Worm (Caenorhabditis elegans) whole organism, L2 larva: ENCODE results near the gene C03C10.2.
A peak's percentile ranks its signal among the peaks of the same experiment; 100 is the strongest.

ENCODE experiments used
- R02D3.7 ChIP-seq: fragments of 150-350 bp; optimal IDR thresholded peaks from 2 replicates; lab custom pipeline; 2014; ENCODE audit warnings: missing biosample characterization, missing genetic modification characterization
- Y55F3AM.14 ChIP-seq: fragments of 200-800 bp; sonication (Bioruptor generic); optimal IDR thresholded peaks from 2 replicates; lab custom pipeline; 2018; ENCODE audit warnings: mild to moderate bottlenecking, missing genetic modification characterization, missing compliant biosample characterization
- ZK546.5 ChIP-seq: sonication (generic microtip); optimal IDR thresholded peaks from 2 replicates; lab custom pipeline; 2017; ENCODE audit warnings: missing biosample characterization, missing genetic modification characterization
- alr-1 ChIP-seq: fragments of 150-350 bp; optimal IDR thresholded peaks from 2 replicates; lab custom pipeline; 2014; ENCODE audit warnings: missing biosample characterization, missing genetic modification characterization
- aly-2 ChIP-seq: fragments of 150-350 bp; optimal IDR thresholded peaks from 2 replicates; lab custom pipeline; 2014; ENCODE audit warnings: missing biosample characterization, missing genetic modification characterization
- ama-1 ChIP-seq: fragments of 150-350 bp; optimal IDR thresholded peaks from 2 replicates; lab custom pipeline; 2018; ENCODE audit warnings: inconsistent platforms
- blmp-1 ChIP-seq: sonication (generic microtip); optimal IDR thresholded peaks from 2 replicates; lab custom pipeline; 2017; ENCODE audit warnings: missing genetic modification characterization, mild to moderate bottlenecking, missing compliant biosample characterization, antibody characterized with exemption, moderate library complexity; ENCODE audit not compliant: insufficient read depth
- ceh-82 ChIP-seq: fragments of 150-350 bp; optimal IDR thresholded peaks from 2 replicates; lab custom pipeline; 2014; ENCODE audit warnings: missing biosample characterization, missing genetic modification characterization
- crh-2 ChIP-seq: sonication (generic microtip); optimal IDR thresholded peaks from 2 replicates; lab custom pipeline; 2017; ENCODE audit warnings: missing biosample characterization, missing genetic modification characterization
- dmd-4 ChIP-seq: sonication (generic microtip); optimal IDR thresholded peaks from 2 replicates; lab custom pipeline; 2017; ENCODE audit warnings: missing biosample characterization, missing genetic modification characterization
- egl-27 ChIP-seq: sonication (generic microtip); optimal IDR thresholded peaks from 3 replicates; lab custom pipeline; 2017; ENCODE audit warnings: missing biosample characterization, missing genetic modification reagents, missing genetic modification characterization
- elt-1 ChIP-seq: fragments of 150-350 bp; optimal IDR thresholded peaks from 2 replicates; lab custom pipeline; 2014; ENCODE audit warnings: missing biosample characterization, missing genetic modification characterization
- fos-1 ChIP-seq: fragments of 150-350 bp; optimal IDR thresholded peaks from 2 replicates; lab custom pipeline; 2014; ENCODE audit warnings: missing biosample characterization, missing genetic modification characterization
- gmeb-1 ChIP-seq: fragments of 150-350 bp; optimal IDR thresholded peaks from 2 replicates; lab custom pipeline; 2014; ENCODE audit warnings: missing biosample characterization, missing genetic modification characterization
- lin-11 ChIP-seq: fragments of 150-350 bp; sonication (generic microtip); optimal IDR thresholded peaks from 2 replicates; lab custom pipeline; 2014; ENCODE audit warnings: missing biosample characterization, missing genetic modification characterization, inconsistent platforms, mixed read lengths
- lin-39 ChIP-seq: fragments of 150-350 bp; optimal IDR thresholded peaks from 2 replicates; lab custom pipeline; 2014; ENCODE audit warnings: missing biosample characterization, missing genetic modification reagents, missing genetic modification characterization
- lsy-2 ChIP-seq, 2 experiments: fragments of 150-350 bp in 1 of 2; sonication (generic microtip) in 1 of 2; optimal IDR thresholded peaks; 2 replicates each; lab custom pipeline; 2014 to 2017; ENCODE audit warnings: missing biosample characterization in 2 of 2, missing genetic modification characterization in 2 of 2
- mab-5 ChIP-seq: fragments of 150-350 bp; optimal IDR thresholded peaks from 2 replicates; lab custom pipeline; 2014; ENCODE audit warnings: missing biosample characterization, missing genetic modification characterization
- mdl-1 ChIP-seq, 2 experiments: fragments of 150-350 bp in 1 of 2; sonication (generic microtip) in 1 of 2; optimal IDR thresholded peaks; 2 replicates each; lab custom pipeline; 2017; ENCODE audit warnings: missing biosample characterization in 2 of 2, missing genetic modification characterization in 2 of 2
- nhr-11 ChIP-seq: fragments of 150-350 bp; optimal IDR thresholded peaks from 2 replicates; lab custom pipeline; 2014; ENCODE audit warnings: missing biosample characterization, missing genetic modification characterization
- nhr-12 ChIP-seq: fragments of 150-350 bp; optimal IDR thresholded peaks from 2 replicates; lab custom pipeline; 2014; ENCODE audit warnings: missing biosample characterization, missing genetic modification characterization
- nhr-21 ChIP-seq: fragments of 150-350 bp; optimal IDR thresholded peaks from 2 replicates; lab custom pipeline; 2014; ENCODE audit warnings: missing biosample characterization, missing genetic modification characterization
- nhr-237 ChIP-seq: fragments of 150-350 bp; optimal IDR thresholded peaks from 2 replicates; lab custom pipeline; 2014; ENCODE audit warnings: missing biosample characterization, missing genetic modification characterization
- nhr-25 ChIP-seq: fragments of 150-350 bp; sonication (generic microtip); optimal IDR thresholded peaks from 3 replicates; lab custom pipeline; 2014; ENCODE audit warnings: missing biosample characterization, missing genetic modification characterization
- nhr-6 ChIP-seq: fragments of 150-350 bp; optimal IDR thresholded peaks from 2 replicates; lab custom pipeline; 2014; ENCODE audit warnings: missing biosample characterization, missing genetic modification characterization
- peb-1 ChIP-seq: fragments of 150-350 bp; optimal IDR thresholded peaks from 2 replicates; lab custom pipeline; 2014; ENCODE audit warnings: missing biosample characterization, missing genetic modification characterization
- sem-4 ChIP-seq: fragments of 150-350 bp; optimal IDR thresholded peaks from 2 replicates; lab custom pipeline; 2014; ENCODE audit warnings: missing biosample characterization, missing genetic modification reagents, missing genetic modification characterization
- skn-1 ChIP-seq: sonication (generic microtip); optimal IDR thresholded peaks from 2 replicates; lab custom pipeline; 2017; ENCODE audit warnings: missing biosample characterization, missing genetic modification characterization
- sma-3 ChIP-seq: sonication (generic microtip); optimal IDR thresholded peaks from 2 replicates; lab custom pipeline; 2016; ENCODE audit warnings: missing genetic modification reagents, missing genetic modification characterization, missing compliant biosample characterization
- sma-9 ChIP-seq, 2 experiments: fragments of 150-350 bp in 1 of 2; sonication (generic microtip) in 1 of 2; optimal IDR thresholded peaks; 2 replicates each; lab custom pipeline; 2014 to 2016; ENCODE audit warnings: missing genetic modification characterization in 2 of 2, mild to moderate bottlenecking in 1 of 2, missing biosample characterization in 1 of 2, missing compliant biosample characterization in 1 of 2, missing genetic modification reagents in 1 of 2, moderate library complexity in 1 of 2
- snpc-4 ChIP-seq: fragments of 150-350 bp; optimal IDR thresholded peaks from 2 replicates; lab custom pipeline; 2014; ENCODE audit warnings: missing biosample characterization, missing genetic modification characterization
- unc-39 ChIP-seq: fragments of 150-350 bp; optimal IDR thresholded peaks from 2 replicates; lab custom pipeline; 2014; ENCODE audit warnings: missing biosample characterization, missing genetic modification characterization
- unc-55 ChIP-seq: fragments of 150-350 bp; sonication (generic microtip); optimal IDR thresholded peaks from 3 replicates; lab custom pipeline; 2014; ENCODE audit warnings: missing biosample characterization, missing genetic modification reagents, missing genetic modification characterization
- unc-62 ChIP-seq: fragments of 150-350 bp; optimal IDR thresholded peaks from 2 replicates; lab custom pipeline; 2014; ENCODE audit warnings: missing biosample characterization, missing genetic modification reagents, missing genetic modification characterization
- zag-1 ChIP-seq: fragments of 150-350 bp; optimal IDR thresholded peaks from 2 replicates; lab custom pipeline; 2014; ENCODE audit warnings: missing biosample characterization, missing genetic modification characterization

C03C10.2 gene

ce11 chrIII:4101016-4101415 is 10.1 kb downstream of the C03C10.2 start:
- no peak for TF ChIP-seq lin-39
- no peak for TF ChIP-seq fos-1 (tag; lab: Kevin White, UChicago)
- TF ChIP-seq unc-39 (tag; lab: Kevin White, UChicago) = no peak
- TF ChIP-seq sma-9 (GFP tag; optimal IDR thresholded peaks at IDR 0.05; lab: Kevin White, UChicago) = peak; percentile 14
- no peak for TF ChIP-seq sma-9 (tag; optimal IDR thresholded peaks at IDR 0.05; lab: Kevin White, UChicago)
- no peak for TF ChIP-seq R02D3.7 (tag; lab: Kevin White, UChicago)
- no peak for TF ChIP-seq ceh-82 (tag; lab: Kevin White, UChicago)
- no peak for TF ChIP-seq blmp-1 (tag; lab: Kevin White, UChicago)
- no peak for TF ChIP-seq nhr-12 (tag; lab: Kevin White, UChicago)
- no peak for TF ChIP-seq ama-1 (lab: Kevin White, UChicago)
- no peak for TF ChIP-seq mab-5 (tag; lab: Kevin White, UChicago)
- no peak for TF ChIP-seq skn-1
- TF ChIP-seq sem-4 = no peak
- no peak for TF ChIP-seq aly-2 (tag; lab: Kevin White, UChicago)
- TF ChIP-seq sma-3 (GFP tag; lab: Kevin White, UChicago) = peak; percentile 10
- no peak for TF ChIP-seq Y55F3AM.14 (GFP tag; lab: Kevin White, UChicago)
- TF ChIP-seq, all 48 proteins: peak for 2

DNA sequence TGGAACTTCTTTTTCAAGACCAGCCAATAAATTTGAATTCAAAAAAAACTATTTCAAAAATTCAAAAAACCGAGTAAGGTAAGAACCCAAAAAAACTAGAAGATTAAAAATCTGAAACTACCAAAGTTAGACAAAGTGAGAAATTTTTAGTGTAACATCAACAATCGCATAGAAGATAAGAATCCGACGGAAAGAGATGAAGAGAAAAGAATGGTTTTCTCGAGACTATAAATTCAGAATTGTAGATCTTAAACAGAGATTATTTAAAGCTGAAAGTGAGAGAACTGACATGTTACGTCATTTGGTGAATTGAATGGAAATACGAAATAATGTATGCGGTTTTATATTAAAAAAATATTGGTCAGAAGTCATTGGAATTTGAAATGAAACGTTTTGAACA is 11.2 kb downstream of the C03C10.2 start:
- TF ChIP-seq zag-1 (tag; lab: Kevin White, UChicago) = no peak
- no peak for TF ChIP-seq snpc-4 (tag; lab: Kevin White, UChicago)
- TF ChIP-seq nhr-11 (tag; lab: Kevin White, UChicago) = no peak
- TF ChIP-seq lin-11 (tag; lab: Kevin White, UChicago) = no peak
- no peak for TF ChIP-seq nhr-25
- TF ChIP-seq unc-55 = no peak
- no peak for TF ChIP-seq crh-2
- no peak for TF ChIP-seq ZK546.5 (tag; lab: Kevin White, UChicago)
- no peak for TF ChIP-seq nhr-21 (tag; lab: Kevin White, UChicago)
- TF ChIP-seq ama-1 (lab: Kevin White, UChicago) = no peak
- TF ChIP-seq lsy-2 (tag; optimal IDR thresholded peaks at IDR 0.05; lab: Kevin White, UChicago) = no peak
- no peak for TF ChIP-seq egl-27 (tag; lab: Kevin White, UChicago)
- no peak for TF ChIP-seq alr-1 (tag; lab: Kevin White, UChicago)
- TF ChIP-seq elt-1 = no peak

DNA sequence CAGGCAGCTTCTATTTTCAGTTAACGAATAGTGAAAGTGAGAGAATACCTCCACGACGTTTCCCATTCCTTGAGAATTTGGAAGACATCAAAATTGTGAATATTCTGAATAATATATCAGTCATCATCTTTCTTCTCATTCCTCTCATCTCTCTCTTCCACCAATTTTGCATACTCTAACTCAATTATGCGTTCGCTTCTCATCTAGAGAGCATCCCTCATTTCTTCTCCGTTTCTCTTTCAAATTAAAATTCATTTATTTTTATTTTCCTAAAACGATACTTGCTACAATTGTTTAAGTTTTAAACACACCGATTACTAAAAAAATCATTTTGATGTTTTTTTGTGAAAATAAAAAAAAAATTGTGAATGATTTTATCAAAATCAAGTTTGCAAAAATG is 12.3 kb downstream of the C03C10.2 start:
- no peak for TF ChIP-seq snpc-4 (tag; lab: Kevin White, UChicago)
- no peak for TF ChIP-seq nhr-25
- TF ChIP-seq lin-39 = no peak
- TF ChIP-seq nhr-11 (tag; lab: Kevin White, UChicago) = no peak
- no peak for TF ChIP-seq unc-55
- TF ChIP-seq unc-39 (tag; lab: Kevin White, UChicago) = no peak
- TF ChIP-seq egl-27 (tag; lab: Kevin White, UChicago) = no peak
- no peak for TF ChIP-seq ama-1 (lab: Kevin White, UChicago)
- no peak for TF ChIP-seq nhr-237 (tag; lab: Kevin White, UChicago)
- TF ChIP-seq skn-1 = no peak
- TF ChIP-seq peb-1 (tag; lab: Kevin White, UChicago) = no peak
- no peak for TF ChIP-seq mdl-1 (tag; optimal IDR thresholded peaks at IDR 0.05; lab: Kevin White, UChicago)
- TF ChIP-seq zag-1 (tag; lab: Kevin White, UChicago) = no peak
- TF ChIP-seq sma-3 (GFP tag; lab: Kevin White, UChicago) = no peak
- no peak for TF ChIP-seq R02D3.7 (tag; lab: Kevin White, UChicago)
- no peak for TF ChIP-seq dmd-4 (tag; lab: Kevin White, UChicago)
- TF ChIP-seq unc-62 (GFP tag; lab: Kevin White, UChicago) = no peak
- TF ChIP-seq alr-1 (tag; lab: Kevin White, UChicago) = no peak

ce11 chrIII:4106611-4107010 is 15.7 kb downstream of the C03C10.2 start:
- TF ChIP-seq ceh-82 (tag; lab: Kevin White, UChicago) (no peak), R02D3.7 (tag; lab: Kevin White, UChicago) (no peak), sma-9 (GFP tag; optimal IDR thresholded peaks at IDR 0.05; lab: Kevin White, UChicago) (no peak), sma-9 (tag; optimal IDR thresholded peaks at IDR 0.05; lab: Kevin White, UChicago) (no peak), nhr-6 (tag; lab: Kevin White, UChicago) (no peak), gmeb-1 (no peak), alr-1 (tag; lab: Kevin White, UChicago) (no peak)
